Worm (Caenorhabditis elegans) whole organism, L4 larva: ENCODE measurements around the gene F22B8.7.

Source experiments
- ZK337.2 ChIP-seq: fragments of 200-800 bp; sonication (Bioruptor generic); IDR thresholded peaks from 2 replicates; pipeline ENCODE4 v1.3.6; 2022; ENCODE audit warnings: missing genetic modification reagents, missing genetic modification characterization, missing compliant biosample characterization
- lin-1 ChIP-seq: fragments of 200-800 bp; sonication (Bioruptor generic); IDR thresholded peaks from 2 replicates; pipeline ENCODE4 v1.3.6; 2022; ENCODE audit warnings: missing genetic modification reagents, missing genetic modification characterization, missing compliant biosample characterization
- nhr-76 ChIP-seq: fragments of 150-350 bp; optimal IDR thresholded peaks from 2 replicates; lab custom pipeline; 2014; ENCODE audit warnings: missing biosample characterization, missing genetic modification characterization

- TF ChIP-seq lin-1 (no peak), nhr-76 (tag; lab: Kevin White, UChicago) (no peak), ZK337.2 (GFP tag; lab: Robert Waterston, UW) (no peak)
These were observed 478 bp downstream of the F22B8.7 start for ce11 chrV:16094862-16095261.
